Fruit fly (Drosophila melanogaster): ENCODE data around the gene CG11600.

The CG11600 gene

DNA sequence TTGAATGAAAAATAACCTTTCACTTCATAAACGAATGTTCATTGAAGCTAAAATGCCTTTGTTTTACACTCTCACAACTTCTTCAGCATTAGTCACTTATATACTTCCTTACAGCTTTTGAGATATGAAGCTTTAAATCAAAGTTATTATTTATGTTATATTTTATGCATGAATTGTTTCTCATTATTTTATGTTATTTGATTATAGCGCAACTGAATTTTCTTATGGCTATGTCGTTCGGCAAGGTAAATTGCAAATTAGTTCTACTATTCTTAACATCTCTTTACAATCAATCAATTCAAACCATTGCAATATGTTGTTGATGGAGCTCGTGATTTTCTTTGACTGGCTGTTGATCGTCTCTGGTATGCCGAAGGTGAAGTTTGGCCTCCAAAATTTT, at the start of gene CG11600:
TSS of gene CG11600 (plus strand) at position 301 of the 400 bp plus-strand sequence.
- no peak for TF ChIP-seq Dll (optimal IDR thresholded peaks at IDR 0.05)
- TF ChIP-seq usp (GFP tag; optimal IDR thresholded peaks at IDR 0.05) = no peak

DNA sequence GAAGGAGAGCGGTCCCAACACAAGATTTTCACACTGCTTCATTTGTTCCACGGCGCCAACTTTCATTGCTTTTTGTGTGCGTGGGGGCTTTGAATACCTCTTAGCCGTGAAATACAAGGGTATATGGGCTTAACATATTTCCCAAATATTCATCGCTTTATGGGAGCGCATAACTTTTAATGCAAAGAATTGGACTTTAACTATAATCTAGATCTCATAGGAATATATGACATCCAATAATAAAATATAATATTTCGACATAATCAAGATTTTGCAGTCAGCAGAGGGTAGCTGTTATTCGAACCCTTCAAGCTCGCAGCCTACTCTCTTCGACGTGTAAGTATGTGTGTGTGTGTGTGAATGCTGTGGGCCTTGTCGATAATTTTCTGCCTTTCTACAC, 44.7 kb upstream of the CG11600 start:
- no peak for TF ChIP-seq EcR (GFP tag; optimal IDR thresholded peaks at IDR 0.05)
- TF ChIP-seq CG8478 (optimal IDR thresholded peaks at IDR 0.05) = no peak
- no peak for TF ChIP-seq usp (GFP tag; optimal IDR thresholded peaks at IDR 0.05)
- no peak for TF ChIP-seq pan (optimal IDR thresholded peaks at IDR 0.05)
- no peak for TF ChIP-seq Dll (optimal IDR thresholded peaks at IDR 0.05)
- TF ChIP-seq psq (optimal IDR thresholded peaks at IDR 0.05) = no peak

DNA sequence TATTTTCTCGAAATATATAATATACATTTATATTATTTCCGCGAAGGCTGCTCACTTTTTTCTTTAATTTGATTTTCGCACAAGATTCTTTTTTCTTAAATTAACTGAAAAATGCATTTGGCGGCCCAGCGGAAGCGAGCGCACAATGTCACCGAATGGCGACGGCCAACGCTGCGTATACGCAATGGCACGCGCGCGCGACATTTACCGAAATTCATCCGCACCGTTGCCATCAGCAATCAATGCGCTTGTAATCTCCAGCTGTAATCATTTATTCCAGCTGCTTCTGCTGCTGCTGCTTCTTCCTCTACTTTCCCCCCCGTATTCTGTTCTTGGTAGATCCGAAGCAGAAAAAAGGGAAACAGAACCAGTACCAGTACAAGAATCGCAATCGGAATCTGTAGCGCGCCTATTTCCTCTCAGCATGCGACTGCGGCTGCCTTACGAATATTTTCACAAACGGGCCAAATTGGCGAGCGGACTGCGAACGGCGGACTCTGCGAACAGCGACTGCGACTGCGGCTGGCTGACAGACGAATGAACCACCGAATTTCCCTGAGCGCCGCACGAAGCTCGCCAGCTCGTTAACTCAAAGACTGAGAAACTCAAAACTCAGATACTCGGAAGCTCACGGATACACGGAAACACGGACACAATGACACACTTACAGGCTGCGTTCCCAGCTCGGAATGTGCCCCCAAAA, 41.0 kb upstream of the CG11600 start, which contains the start of gene Octbeta2R:
TSS of gene Octbeta2R (minus strand) at position 539 of the 703 bp plus-strand sequence.
- no peak for TF ChIP-seq CG8478 (optimal IDR thresholded peaks at IDR 0.05)
- TF ChIP-seq psq (optimal IDR thresholded peaks at IDR 0.05) = no peak
- TF ChIP-seq usp (GFP tag; optimal IDR thresholded peaks at IDR 0.05) = no peak
- no peak for TF ChIP-seq Dll (optimal IDR thresholded peaks at IDR 0.05)
- no peak for TF ChIP-seq EcR (GFP tag; optimal IDR thresholded peaks at IDR 0.05)
- no peak for TF ChIP-seq pan (optimal IDR thresholded peaks at IDR 0.05)

DNA sequence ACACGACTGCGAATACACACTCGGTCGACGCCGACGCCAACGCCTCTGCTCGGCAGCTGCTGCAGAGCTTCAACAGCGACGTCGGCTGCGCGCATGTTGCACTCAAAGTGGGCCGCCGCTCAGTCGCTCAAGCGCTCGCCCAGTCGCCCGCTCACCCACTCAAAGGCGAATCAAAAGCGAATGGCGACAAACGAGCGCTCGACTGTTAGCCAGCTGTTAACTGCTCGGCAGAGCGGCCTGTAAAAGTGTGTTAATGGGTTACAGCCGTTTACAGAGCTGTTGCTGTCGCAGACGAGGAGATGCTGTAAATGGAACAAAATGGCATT, 40.5 kb upstream of the CG11600 start:
- TF ChIP-seq usp (GFP tag; optimal IDR thresholded peaks at IDR 0.05) = no peak
- no peak for TF ChIP-seq EcR (GFP tag; optimal IDR thresholded peaks at IDR 0.05)
- TF ChIP-seq pan (optimal IDR thresholded peaks at IDR 0.05) = no peak
- no peak for TF ChIP-seq CG8478 (optimal IDR thresholded peaks at IDR 0.05)
- TF ChIP-seq Dll (optimal IDR thresholded peaks at IDR 0.05) = no peak
- TF ChIP-seq psq (optimal IDR thresholded peaks at IDR 0.05) = no peak

dm6 chr3R:12611973-12612372, 24.4 kb upstream of the CG11600 start:
- TF ChIP-seq pan (optimal IDR thresholded peaks at IDR 0.05) = no peak
- TF ChIP-seq psq (optimal IDR thresholded peaks at IDR 0.05) = no peak
- TF ChIP-seq Dll (optimal IDR thresholded peaks at IDR 0.05) = no peak
- no peak for TF ChIP-seq CG8478 (optimal IDR thresholded peaks at IDR 0.05)
- no peak for TF ChIP-seq EcR (GFP tag; optimal IDR thresholded peaks at IDR 0.05)
- TF ChIP-seq usp (GFP tag; optimal IDR thresholded peaks at IDR 0.05) = no peak

DNA sequence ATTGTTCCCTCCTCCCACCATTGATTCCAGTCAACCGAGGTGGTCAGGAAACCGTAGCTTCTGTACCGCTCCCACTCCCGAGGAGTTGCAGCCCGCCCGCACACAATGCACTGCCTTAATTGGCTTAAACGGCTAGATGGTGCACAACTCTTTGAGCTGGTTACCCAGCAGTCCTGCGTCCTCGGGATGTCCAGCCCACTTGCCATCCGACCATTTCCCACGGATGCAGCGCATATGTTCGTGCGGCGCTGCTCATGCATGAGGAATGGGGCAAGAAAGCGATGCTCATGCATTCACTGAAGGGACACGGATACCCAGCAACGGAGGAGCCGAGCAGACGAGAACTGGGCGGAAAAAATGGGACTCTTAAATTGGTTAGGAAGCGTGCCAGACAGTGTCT, 20.8 kb upstream of the CG11600 start:
- TF ChIP-seq usp (GFP tag; optimal IDR thresholded peaks at IDR 0.05) = no peak
- no peak for TF ChIP-seq CG8478 (optimal IDR thresholded peaks at IDR 0.05)
- TF ChIP-seq Dll (optimal IDR thresholded peaks at IDR 0.05) = no peak
- no peak for TF ChIP-seq EcR (GFP tag; optimal IDR thresholded peaks at IDR 0.05)
- TF ChIP-seq pan (optimal IDR thresholded peaks at IDR 0.05) = no peak
- TF ChIP-seq psq (optimal IDR thresholded peaks at IDR 0.05) = no peak

- no peak for TF ChIP-seq pan (optimal IDR thresholded peaks at IDR 0.05)
- no peak for TF ChIP-seq Dll (optimal IDR thresholded peaks at IDR 0.05)
- no peak for TF ChIP-seq psq (optimal IDR thresholded peaks at IDR 0.05)
Measured at dm6 chr3R:12622778-12623177, 13.6 kb upstream of the CG11600 start.

DNA sequence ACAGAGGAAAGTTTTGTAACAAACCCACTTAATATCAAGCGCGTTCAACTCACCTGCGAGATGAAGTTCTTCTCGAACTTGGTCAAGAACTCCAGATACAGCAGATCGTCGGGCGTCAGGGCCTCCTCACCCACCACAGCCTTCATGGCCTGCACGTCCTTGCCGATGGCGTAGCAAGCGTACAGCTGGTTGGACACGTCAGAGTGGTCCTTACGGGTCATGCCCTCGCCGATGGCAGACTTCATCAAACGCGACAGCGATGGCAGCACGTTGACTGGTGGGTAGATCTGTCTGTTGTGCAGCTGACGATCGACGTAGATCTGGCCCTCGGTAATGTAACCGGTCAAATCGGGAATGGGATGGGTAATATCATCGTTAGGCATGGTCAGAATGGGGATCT, 11.4 kb upstream of the CG11600 start:
- TF ChIP-seq CG8478 (optimal IDR thresholded peaks at IDR 0.05) = no peak
- no peak for TF ChIP-seq Dll (optimal IDR thresholded peaks at IDR 0.05)
- TF ChIP-seq pan (optimal IDR thresholded peaks at IDR 0.05) = no peak
- TF ChIP-seq usp (GFP tag; optimal IDR thresholded peaks at IDR 0.05) = no peak
- no peak for TF ChIP-seq psq (optimal IDR thresholded peaks at IDR 0.05)
- no peak for TF ChIP-seq EcR (GFP tag; optimal IDR thresholded peaks at IDR 0.05)

dm6 chr3R:12626674-12627382, 9.5 kb upstream of the CG11600 start:
- TF ChIP-seq pan (optimal IDR thresholded peaks at IDR 0.05) (no peak), CG8478 (optimal IDR thresholded peaks at IDR 0.05) (no peak), psq (optimal IDR thresholded peaks at IDR 0.05) (no peak), EcR (GFP tag; optimal IDR thresholded peaks at IDR 0.05) (no peak), Dll (optimal IDR thresholded peaks at IDR 0.05) (no peak), usp (GFP tag; optimal IDR thresholded peaks at IDR 0.05) (no peak)

DNA sequence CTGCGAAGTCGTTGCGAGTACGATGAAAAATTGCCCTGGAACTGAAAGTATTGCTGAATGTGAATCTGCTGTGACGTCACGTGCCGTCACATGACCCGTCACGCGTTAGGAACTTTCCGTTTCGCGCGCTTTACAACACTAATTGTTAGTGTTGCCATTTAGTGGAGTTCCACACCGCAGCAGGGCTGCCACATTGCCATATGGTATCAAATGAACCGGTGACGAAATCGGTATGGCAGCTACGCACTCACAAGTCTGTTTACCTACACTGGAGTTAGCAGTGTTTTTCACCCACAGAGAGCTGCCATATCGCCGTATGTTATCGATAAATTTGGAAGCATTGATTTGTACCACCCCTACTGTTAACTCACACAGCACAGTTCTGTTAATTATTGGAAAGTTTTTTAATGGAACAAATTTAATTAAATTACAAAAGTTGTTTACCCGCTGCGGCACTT, 8.6 kb upstream of the CG11600 start, which contains the start of the genes Vha55 and Snx3:
TSS of gene Vha55 (minus strand) at position 139 of the 458 bp plus-strand sequence.
TSS of gene Snx3 (plus strand) at position 341 of the 458 bp plus-strand sequence.
- TF ChIP-seq CG8478 (optimal IDR thresholded peaks at IDR 0.05) (no peak), EcR (GFP tag; optimal IDR thresholded peaks at IDR 0.05) (no peak), pan (optimal IDR thresholded peaks at IDR 0.05) (no peak), Dll (optimal IDR thresholded peaks at IDR 0.05) (no peak)

- TF ChIP-seq CG8478 (optimal IDR thresholded peaks at IDR 0.05) (peak; percentile 9), psq (optimal IDR thresholded peaks at IDR 0.05) (no peak)
Measured at dm6 chr3R:12628395-12628928, 7.9 kb upstream of the CG11600 start.

- no peak for TF ChIP-seq usp (GFP tag; optimal IDR thresholded peaks at IDR 0.05)
- TF ChIP-seq psq (optimal IDR thresholded peaks at IDR 0.05) = no peak
- TF ChIP-seq CG8478 (optimal IDR thresholded peaks at IDR 0.05) = no peak
- no peak for TF ChIP-seq EcR (GFP tag; optimal IDR thresholded peaks at IDR 0.05)
- no peak for TF ChIP-seq pan (optimal IDR thresholded peaks at IDR 0.05)
- TF ChIP-seq Dll (optimal IDR thresholded peaks at IDR 0.05) = no peak
Measured at dm6 chr3R:12630369-12630768, 6.0 kb upstream of the CG11600 start, which contains the start of gene Not10. Gene Not10, plus strand, starts transcription at chr3R:12630647.

All from whole organism.